Fruit fly (Drosophila melanogaster): ENCODE measurements around the gene CG5004.

CG5004 gene

DNA sequence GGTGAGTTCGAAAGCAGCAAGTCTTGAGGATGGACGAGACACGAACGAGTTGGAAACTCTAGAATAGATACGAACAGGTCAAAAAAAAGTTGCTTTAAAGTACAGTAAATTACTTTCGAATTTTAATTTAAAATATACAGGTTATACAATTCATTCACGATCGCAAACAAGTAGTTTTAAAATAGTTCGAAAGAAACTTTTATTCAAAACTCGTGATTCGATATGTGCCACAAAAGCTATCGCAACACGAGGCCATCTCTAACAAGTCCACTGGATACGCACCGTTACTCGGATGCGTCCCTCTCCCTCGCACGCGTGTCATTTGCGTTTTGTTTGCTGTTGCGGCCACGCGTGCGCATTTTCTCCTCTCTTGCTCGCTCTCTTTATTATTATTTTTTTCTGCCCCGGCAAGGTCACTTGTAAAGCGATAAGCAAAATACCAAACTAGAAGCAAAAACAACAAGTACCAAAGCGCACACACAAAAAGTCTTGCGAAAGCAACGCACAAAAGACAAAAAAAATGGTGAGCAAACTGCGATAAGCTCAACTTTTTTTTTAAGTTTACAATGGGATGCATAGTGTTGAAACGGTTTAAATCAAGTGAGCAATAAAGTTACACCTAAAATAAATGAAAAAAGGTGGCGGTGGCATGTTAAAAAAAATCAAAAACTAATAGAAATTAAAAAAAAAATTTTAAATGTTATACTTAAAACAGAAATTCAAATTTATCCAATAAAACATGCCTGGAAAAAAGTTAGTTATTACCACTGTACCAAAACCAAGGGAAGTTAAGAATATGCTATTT lies 17.8 kb downstream of the CG5004 start (continued):
- TF ChIP-seq unc-4 (GFP tag; IDR thresholded peaks at IDR 0.05; ENCODE audit: partially characterized antibody) (peak; percentile 87), CG18764 (GFP tag; optimal IDR thresholded peaks at IDR 0.05) (peak; percentile 20), chinmo (GFP tag; IDR thresholded peaks at IDR 0.05; ENCODE audit: partially characterized antibody) (peak; percentile 94; the same call in 3 of the 4 replicates), cato (GFP tag; optimal IDR thresholded peaks at IDR 0.05; ENCODE audit: borderline replicate concordance) (no peak), CG12744 (GFP tag; optimal IDR thresholded peaks at IDR 0.05) (no peak), sd (tag; optimal IDR thresholded peaks at IDR 0.05) (peak; percentile 86), zen (tag; optimal IDR thresholded peaks at IDR 0.05) (no peak), CG30431 (GFP tag; optimal IDR thresholded peaks at IDR 0.05) (no peak), gcm (GFP tag; optimal IDR thresholded peaks at IDR 0.05) (peak; percentile 8), Dp (GFP tag; optimal IDR thresholded peaks at IDR 0.05) (no peak), CG1832 (GFP tag; optimal IDR thresholded peaks at IDR 0.05) (peak; percentile 75), CG31388 (GFP tag; optimal IDR thresholded peaks at IDR 0.05) (no peak), ftz-f1 (GFP tag; optimal IDR thresholded peaks at IDR 0.05) (peak; percentile 86), CG34224 (GFP tag; IDR thresholded peaks at IDR 0.05; ENCODE audit: partially characterized antibody) (peak; percentile 91), HLH3B (GFP tag; IDR thresholded peaks at IDR 0.05) (peak; percentile 76), CG6272 (GFP tag; IDR thresholded peaks at IDR 0.05) (peak; percentile 43), dpn (GFP tag; optimal IDR thresholded peaks at IDR 0.05) (peak in 1 of 2 experiments; percentile 15), sug (tag; optimal IDR thresholded peaks at IDR 0.05) (peak; percentile 60), pan (optimal IDR thresholded peaks at IDR 0.05) (no peak), pan (GFP tag; optimal IDR thresholded peaks at IDR 0.05 in 1 of 2, IDR thresholded peaks at IDR 0.05 in 1 of 2) (peak in 1 of 2 experiments; percentile 81), tio (GFP tag; optimal IDR thresholded peaks at IDR 0.05) (peak; percentile 35), disco-r (GFP tag; optimal IDR thresholded peaks at IDR 0.05) (no peak), ara (GFP tag; IDR thresholded peaks at IDR 0.05) (peak; percentile 39; the same call in 1 of the 2 replicates), pb (GFP tag; optimal IDR thresholded peaks at IDR 0.05) (no peak), HLHmδ (GFP tag; optimal IDR thresholded peaks at IDR 0.05) (peak; percentile 57), Rfx (GFP tag; IDR thresholded peaks at IDR 0.05) (peak; percentile 83), Opbp (GFP tag; IDR thresholded peaks at IDR 0.05; ENCODE audit: partially characterized antibody) (peak; percentile 87), CG33213 (GFP tag; optimal IDR thresholded peaks at IDR 0.05) (no peak), gce (GFP tag; IDR thresholded peaks at IDR 0.05) (no peak), eve (GFP tag; optimal IDR thresholded peaks at IDR 0.05) (peak in 1 of 2 experiments; percentile 63), Blimp-1 (GFP tag; optimal IDR thresholded peaks at IDR 0.05) (peak; percentile 62), fru (optimal IDR thresholded peaks at IDR 0.05) (no peak), sens (GFP tag) (peak; percentile 81), NC2β (GFP tag; optimal IDR thresholded peaks at IDR 0.05) (no peak), Ets65A (GFP tag) (peak; percentile 4), kni (GFP tag; optimal IDR thresholded peaks at IDR 0.05) (peak; percentile 69), CG1233 (GFP tag; optimal IDR thresholded peaks at IDR 0.05) (peak; percentile 51), nerfin-2 (GFP tag; IDR thresholded peaks at IDR 0.05; ENCODE audit: partially characterized antibody) (peak; percentile 82), CG9609 (GFP tag; optimal IDR thresholded peaks at IDR 0.05) (no peak), dmrt11E (tag; optimal IDR thresholded peaks at IDR 0.05) (peak; percentile 41), Xbp1 (GFP tag; optimal IDR thresholded peaks at IDR 0.05) (peak; percentile 43), da (GFP tag; optimal IDR thresholded peaks at IDR 0.05) (no peak), CG7839 (tag; optimal IDR thresholded peaks at IDR 0.05) (peak; percentile 85), bowl (GFP tag; IDR thresholded peaks at IDR 0.05) (peak; percentile 70), so (GFP tag; IDR thresholded peaks at IDR 0.05) (peak; percentile 65), CG12236 (GFP tag; optimal IDR thresholded peaks at IDR 0.05) (no peak), CHES-1-like (GFP tag; optimal IDR thresholded peaks at IDR 0.05) (peak; percentile 38), NfI (GFP tag; optimal IDR thresholded peaks at IDR 0.05) (peak; percentile 56), wdn (GFP tag; IDR thresholded peaks at IDR 0.05) (peak; percentile 68)

Measured in whole organism, embryonic.